Worm (Caenorhabditis elegans) whole organism, young adult: ENCODE results near the gene thn-1.
A peak's percentile ranks its signal among the peaks of the same experiment; 100 is the strongest.

Experiments
- B0261.1 ChIP-seq: sonication (generic microtip); optimal IDR thresholded peaks from 2 replicates; lab custom pipeline; 2016; ENCODE audit warnings: mild to moderate bottlenecking, missing genetic modification characterization, moderate library complexity, missing compliant biosample characterization
- C17E4.6 ChIP-seq: fragments of 200-800 bp; sonication (Bioruptor generic); IDR thresholded peaks from 2 replicates; pipeline ENCODE4 v1.3.6; 2022; ENCODE audit warnings: missing genetic modification reagents, missing genetic modification characterization, missing compliant biosample characterization
- F33H1.4 ChIP-seq: fragments of 200-800 bp; sonication (Bioruptor generic); IDR thresholded peaks from 2 replicates; pipeline ENCODE4 v1.3.6; 2022; ENCODE audit warnings: missing genetic modification reagents, missing genetic modification characterization, missing compliant biosample characterization
- F37B4.10 ChIP-seq: fragments of 200-800 bp; sonication (Bioruptor generic); IDR thresholded peaks from 2 replicates; pipeline ENCODE4 v1.3.6; 2022; ENCODE audit warnings: missing genetic modification characterization, missing compliant biosample characterization
- F39B2.1 ChIP-seq: fragments of 200-800 bp; sonication (Bioruptor generic); IDR thresholded peaks from 2 replicates; pipeline ENCODE4 v1.3.6; 2022; ENCODE audit warnings: missing genetic modification reagents, missing genetic modification characterization, missing compliant biosample characterization
- K11D2.4 ChIP-seq: fragments of 200-800 bp; sonication (Bioruptor generic); IDR thresholded peaks from 2 replicates; pipeline ENCODE4 v1.3.6; 2022; ENCODE audit warnings: missing genetic modification reagents, missing genetic modification characterization, missing compliant biosample characterization
- K12H6.12 ChIP-seq: fragments of 200-800 bp; sonication (Bioruptor generic); optimal IDR thresholded peaks from 2 replicates; lab custom pipeline; 2018; ENCODE audit warnings: mild to moderate bottlenecking, missing genetic modification characterization, missing compliant biosample characterization
- T07F8.4 ChIP-seq: sonication (generic microtip); optimal IDR thresholded peaks from 2 replicates; lab custom pipeline; 2016; ENCODE audit warnings: mild to moderate bottlenecking, missing genetic modification characterization, moderate library complexity, missing compliant biosample characterization
- T26A5.8 ChIP-seq: sonication (generic microtip); optimal IDR thresholded peaks from 2 replicates; lab custom pipeline; 2016; ENCODE audit warnings: missing genetic modification characterization, missing compliant biosample characterization
- Y53F4B.3 ChIP-seq: fragments of 200-800 bp; sonication (Bioruptor generic); IDR thresholded peaks from 2 replicates; pipeline ENCODE4 v1.3.6; 2022; ENCODE audit warnings: missing genetic modification reagents, missing genetic modification characterization, missing compliant biosample characterization
- Y56A3A.18 ChIP-seq: fragments of 200-800 bp; sonication (Bioruptor generic); IDR thresholded peaks from 2 replicates; pipeline ENCODE4 v1.3.6; 2022; ENCODE audit warnings: missing genetic modification reagents, missing genetic modification characterization, missing compliant biosample characterization
- Y67H2A.10 ChIP-seq: fragments of 200-800 bp; sonication (Bioruptor generic); conservative IDR thresholded peaks from 2 replicates; pipeline ENCODE4 v1.3.6; 2022; ENCODE audit warnings: missing genetic modification reagents, missing genetic modification characterization, missing compliant biosample characterization
- Y79H2A.3 ChIP-seq: fragments of 200-800 bp; sonication (Bioruptor generic); conservative IDR thresholded peaks from 2 replicates; pipeline ENCODE4 v1.3.6; 2022; ENCODE audit warnings: missing genetic modification reagents, missing genetic modification characterization, missing compliant biosample characterization
- akir-1 ChIP-seq: fragments of 200-800 bp; sonication (Bioruptor generic); optimal IDR thresholded peaks from 2 replicates; lab custom pipeline; 2018; ENCODE audit warnings: mild to moderate bottlenecking, missing genetic modification characterization, moderate library complexity, missing compliant biosample characterization
- aptf-2 ChIP-seq: fragments of 200-800 bp; sonication (Bioruptor generic); conservative IDR thresholded peaks from 2 replicates; pipeline ENCODE4 v1.3.6; 2022; ENCODE audit warnings: missing genetic modification reagents, missing genetic modification characterization, missing compliant biosample characterization
- aptf-3 ChIP-seq: fragments of 200-800 bp; sonication (Bioruptor generic); IDR thresholded peaks from 2 replicates; pipeline ENCODE4 v1.3.6; 2022; ENCODE audit warnings: missing genetic modification characterization, missing compliant biosample characterization
- atf-7 ChIP-seq: sonication (generic microtip); optimal IDR thresholded peaks from 2 replicates; lab custom pipeline; 2017; ENCODE audit warnings: mild to moderate bottlenecking, missing genetic modification characterization, missing compliant biosample characterization
- athp-1 ChIP-seq: sonication (generic microtip); optimal IDR thresholded peaks from 2 replicates; lab custom pipeline; 2017; ENCODE audit warnings: mild to moderate bottlenecking, missing genetic modification characterization, missing compliant biosample characterization
- attf-5 ChIP-seq: fragments of 200-800 bp; sonication (Bioruptor generic); optimal IDR thresholded peaks from 2 replicates; lab custom pipeline; 2018; ENCODE audit warnings: mild to moderate bottlenecking, missing genetic modification characterization, missing compliant biosample characterization
- bed-2 ChIP-seq: fragments of 200-800 bp; sonication (Bioruptor generic); IDR thresholded peaks from 2 replicates; pipeline ENCODE4 v1.3.6; 2022; ENCODE audit warnings: missing genetic modification reagents, missing genetic modification characterization, missing compliant biosample characterization
- ceh-100 ChIP-seq: fragments of 200-800 bp; sonication (Bioruptor generic); IDR thresholded peaks from 2 replicates; pipeline ENCODE4 v1.3.6; 2022; ENCODE audit warnings: missing genetic modification reagents, missing genetic modification characterization, missing compliant biosample characterization
- ceh-79 ChIP-seq: sonication (generic microtip); optimal IDR thresholded peaks from 2 replicates; lab custom pipeline; 2017; ENCODE audit warnings: mild to moderate bottlenecking, missing genetic modification characterization, missing compliant biosample characterization
- chd-7 ChIP-seq: sonication (generic microtip); optimal IDR thresholded peaks from 2 replicates; lab custom pipeline; 2016; ENCODE audit warnings: mild to moderate bottlenecking, missing genetic modification characterization, moderate library complexity, missing compliant biosample characterization
- dox-1 ChIP-seq: fragments of 200-800 bp; sonication (Bioruptor generic); IDR thresholded peaks from 2 replicates; pipeline ENCODE4 v1.3.6; 2022; ENCODE audit warnings: missing genetic modification reagents, missing genetic modification characterization, missing compliant biosample characterization
- efl-1 ChIP-seq: fragments of 150-350 bp; optimal IDR thresholded peaks from 2 replicates; lab custom pipeline; 2014; ENCODE audit warnings: missing biosample characterization, missing genetic modification reagents, missing genetic modification characterization
- ets-4 ChIP-seq: fragments of 200-800 bp; sonication (Bioruptor generic); optimal IDR thresholded peaks from 2 replicates; lab custom pipeline; 2018; ENCODE audit warnings: mild to moderate bottlenecking, missing genetic modification characterization, missing compliant biosample characterization
- fkh-3 ChIP-seq: sonication (generic microtip); optimal IDR thresholded peaks from 2 replicates; lab custom pipeline; 2016; ENCODE audit warnings: mild to moderate bottlenecking, missing genetic modification characterization, missing compliant biosample characterization
- him-1 ChIP-seq: sonication (generic microtip); optimal IDR thresholded peaks from 2 replicates; lab custom pipeline; 2016; ENCODE audit warnings: missing genotype, missing genetic modification reagents, missing genetic modification characterization, missing compliant biosample characterization
- hlh-26 ChIP-seq: fragments of 200-800 bp; sonication (Bioruptor generic); conservative IDR thresholded peaks from 2 replicates; pipeline ENCODE4 v1.3.6; 2022; ENCODE audit warnings: missing genetic modification reagents, missing genetic modification characterization, missing compliant biosample characterization
- hmg-1.2 ChIP-seq: fragments of 200-800 bp; sonication (Bioruptor generic); IDR thresholded peaks from 2 replicates; pipeline ENCODE4 v1.3.6; 2022; ENCODE audit warnings: missing genetic modification reagents, missing genetic modification characterization, missing compliant biosample characterization
- hrde-1 ChIP-seq: sonication (generic microtip); optimal IDR thresholded peaks from 2 replicates; lab custom pipeline; 2016; ENCODE audit warnings: missing genetic modification characterization, mild to moderate bottlenecking, missing compliant biosample characterization, moderate library complexity, missing genotype, missing genetic modification reagents, borderline replicate concordance
- hsf-1 ChIP-seq: fragments of 200-800 bp; sonication (Bioruptor generic); IDR thresholded peaks from 2 replicates; pipeline ENCODE4 v1.3.6; 2022; ENCODE audit warnings: missing genetic modification reagents, missing genetic modification characterization, missing compliant biosample characterization
- lir-1 ChIP-seq: fragments of 200-800 bp; sonication (Bioruptor generic); conservative IDR thresholded peaks from 2 replicates; pipeline ENCODE4 v1.3.6; 2022; ENCODE audit warnings: missing genetic modification reagents, missing genetic modification characterization, missing compliant biosample characterization
- nhr-120 ChIP-seq: fragments of 200-800 bp; sonication (Bioruptor generic); IDR thresholded peaks from 2 replicates; pipeline ENCODE4 v1.3.6; 2022; ENCODE audit warnings: missing genetic modification characterization, missing compliant biosample characterization
- nhr-179 ChIP-seq: sonication (generic microtip); optimal IDR thresholded peaks from 2 replicates; lab custom pipeline; 2016; ENCODE audit warnings: mild to moderate bottlenecking, missing genetic modification characterization, missing compliant biosample characterization
- nhr-80 ChIP-seq: sonication (generic microtip); optimal IDR thresholded peaks from 2 replicates; lab custom pipeline; 2016; ENCODE audit warnings: missing genetic modification characterization, missing compliant biosample characterization
- nhr-90 ChIP-seq: sonication (generic microtip); optimal IDR thresholded peaks from 2 replicates; lab custom pipeline; 2016; ENCODE audit warnings: missing genotype, mild to moderate bottlenecking, missing genetic modification characterization, missing compliant biosample characterization
- pha-4 ChIP-seq: fragments of 150-350 bp; sonication (generic microtip); optimal IDR thresholded peaks from 2 replicates; lab custom pipeline; 2014; ENCODE audit warnings: missing biosample characterization, missing genetic modification reagents, missing genetic modification characterization
- rcor-1 ChIP-seq: fragments of 200-800 bp; sonication (Bioruptor generic); IDR thresholded peaks from 2 replicates; pipeline ENCODE4 v1.3.6; 2022; ENCODE audit warnings: missing genetic modification reagents, missing genetic modification characterization, missing compliant biosample characterization
- repo-1 ChIP-seq: sonication (generic microtip); optimal IDR thresholded peaks from 2 replicates; lab custom pipeline; 2017; ENCODE audit warnings: mild to moderate bottlenecking, missing genetic modification characterization, missing compliant biosample characterization
- snpc-3.4 ChIP-seq: sonication (generic microtip); optimal IDR thresholded peaks from 2 replicates; lab custom pipeline; 2017; ENCODE audit warnings: missing genetic modification characterization, mild to moderate bottlenecking, missing compliant biosample characterization, antibody characterized with exemption, moderate library complexity, missing genotype, missing genetic modification reagents
- sptf-2 ChIP-seq: fragments of 200-800 bp; sonication (Bioruptor generic); optimal IDR thresholded peaks from 2 replicates; lab custom pipeline; 2018; ENCODE audit warnings: mild to moderate bottlenecking, missing genetic modification characterization, missing compliant biosample characterization
- tbp1 ChIP-seq: fragments of 200-800 bp; sonication (Bioruptor generic); optimal IDR thresholded peaks from 2 replicates; lab custom pipeline; 2018; ENCODE audit warnings: mild to moderate bottlenecking, missing genetic modification characterization, missing compliant biosample characterization
- tlf-1 ChIP-seq: fragments of 200-800 bp; sonication (Bioruptor generic); optimal IDR thresholded peaks from 2 replicates; lab custom pipeline; 2018; ENCODE audit warnings: mild to moderate bottlenecking, missing genetic modification characterization, missing compliant biosample characterization
- unc-130 ChIP-seq: sonication (generic microtip); optimal IDR thresholded peaks from 2 replicates; lab custom pipeline; 2016; ENCODE audit warnings: missing genetic modification reagents, missing genetic modification characterization, missing compliant biosample characterization
- unc-62 ChIP-seq: fragments of 150-350 bp; optimal IDR thresholded peaks from 2 replicates; lab custom pipeline; 2014; ENCODE audit warnings: missing biosample characterization, missing genetic modification reagents, missing genetic modification characterization
- zim-3 ChIP-seq: sonication (generic microtip); optimal IDR thresholded peaks from 2 replicates; lab custom pipeline; 2017; ENCODE audit warnings: mild to moderate bottlenecking, missing genetic modification characterization, moderate library complexity, missing compliant biosample characterization
- ztf-26 ChIP-seq: sonication (generic microtip); optimal IDR thresholded peaks from 2 replicates; lab custom pipeline; 2017; ENCODE audit warnings: missing genetic modification characterization, missing compliant biosample characterization
- ztf-6 ChIP-seq: fragments of 200-800 bp; sonication (Bioruptor generic); IDR thresholded peaks from 2 replicates; pipeline ENCODE4 v1.3.6; 2022; ENCODE audit warnings: missing genetic modification reagents, missing genetic modification characterization, missing compliant biosample characterization

Gene thn-1

ce11 chrIV:12391003-12391637 lies 11.2 kb downstream of the thn-1 start, which contains the start of the genes rps-23 and dpm-3:
Gene rps-23 (minus strand): TSS chrIV:12391053.
Gene dpm-3 (plus strand): TSS chrIV:12391587.
- TF ChIP-seq dox-1 (GFP tag; lab: Robert Waterston, UW) (peak; percentile 97), nhr-179 (no peak), ceh-79 (no peak), aptf-2 (peak; percentile 93), nhr-80 (peak; percentile 83), unc-62 (GFP tag; lab: Kevin White, UChicago) (no peak), zim-3 (tag; lab: Kevin White, UChicago) (peak; percentile 68), ztf-6 (GFP tag; lab: Robert Waterston, UW) (peak; percentile 87), aptf-3 (no peak), nhr-120 (GFP tag; lab: Robert Waterston, UW) (0 out of 2 replicates have a peak, but pooled peaks have one; percentile 62), pha-4 (tag; lab: Kevin White, UChicago) (peak; percentile 93), fkh-3 (tag; lab: Kevin White, UChicago) (no peak), nhr-90 (tag; lab: Kevin White, UChicago) (no peak), Y79H2A.3 (GFP tag; lab: Robert Waterston, UW) (peak; percentile 89), chd-7 (tag; lab: Kevin White, UChicago) (peak; percentile 33), Y53F4B.3 (peak; percentile 77; the same call in 1 of the 2 replicates), hsf-1 (GFP tag; lab: Robert Waterston, UW) (peak; percentile 76), F33H1.4 (peak; percentile 98), atf-7 (peak; percentile 56), akir-1 (GFP tag; lab: Kevin White, UChicago) (no peak), K12H6.12 (tag; lab: Kevin White, UChicago) (peak; percentile 91), bed-2 (peak; percentile 96), repo-1 (tag; lab: Kevin White, UChicago) (peak; percentile 42), him-1 (peak; percentile 71), ztf-26 (tag; lab: Kevin White, UChicago) (peak; percentile 49), snpc-3.4 (tag; lab: Kevin White, UChicago) (peak; percentile 75), lir-1 (GFP tag; lab: Robert Waterston, UW) (peak; percentile 87), B0261.1 (tag; lab: Kevin White, UChicago) (peak; percentile 37), tbp1 (GFP tag; lab: Kevin White, UChicago) (peak; percentile 75), efl-1 (GFP tag; lab: Kevin White, UChicago) (peak; percentile 60), hlh-26 (GFP tag; lab: Robert Waterston, UW) (no peak), C17E4.6 (GFP tag; lab: Robert Waterston, UW) (peak; percentile 75; the same call in 1 of the 2 replicates), hrde-1 (tag; lab: Kevin White, UChicago) (peak; percentile 69), F37B4.10 (no peak), athp-1 (tag; lab: Kevin White, UChicago) (peak; percentile 89), ets-4 (no peak), sptf-2 (GFP tag; lab: Kevin White, UChicago) (peak; percentile 40), rcor-1 (GFP tag; lab: Robert Waterston, UW) (peak; percentile 90), ceh-100 (GFP tag; lab: Robert Waterston, UW) (peak; percentile 83), F39B2.1 (GFP tag; lab: Robert Waterston, UW) (peak; percentile 81; the same call in 1 of the 2 replicates), Y67H2A.10 (GFP tag; lab: Robert Waterston, UW) (peak; percentile 92), hmg-1.2 (GFP tag; lab: Robert Waterston, UW) (peak; percentile 79), tlf-1 (GFP tag; lab: Kevin White, UChicago) (peak; percentile 95), T26A5.8 (no peak), K11D2.4 (peak; percentile 88), attf-5 (GFP tag; lab: Kevin White, UChicago) (peak; percentile 95), T07F8.4 (tag; lab: Kevin White, UChicago) (peak; percentile 80), Y56A3A.18 (GFP tag; lab: Robert Waterston, UW) (peak; percentile 84), unc-130 (GFP tag; lab: Kevin White, UChicago) (peak; percentile 97)
